Fruit fly (Drosophila melanogaster) whole organism, wandering third instar larva: Measurements from ENCODE around the gene Aplip1.

ENCODE experiments used
- Abd-B ChIP-seq: fragments of >200 bp; optimal IDR thresholded peaks from 2 replicates; lab custom pipeline; 2017; ENCODE audit warnings: missing biosample characterization, missing genetic modification characterization
- CG32264 ChIP-seq: fragments of 200-800 bp; sonication (Bioruptor generic); optimal IDR thresholded peaks from 2 replicates; lab custom pipeline; 2016; ENCODE audit warnings: missing biosample characterization, missing genetic modification characterization
- CG9705 ChIP-seq: fragments of 200-800 bp; sonication (Bioruptor generic); optimal IDR thresholded peaks from 2 replicates; lab custom pipeline; 2018; ENCODE audit warnings: missing biosample characterization, mild to moderate bottlenecking, missing genetic modification characterization
- CrebA ChIP-seq: fragments of 200-800 bp; sonication (Bioruptor generic); optimal IDR thresholded peaks from 2 replicates; lab custom pipeline; 2016; ENCODE audit warnings: missing biosample characterization, mild to moderate bottlenecking, missing genetic modification characterization, borderline replicate concordance
- Dfd ChIP-seq: fragments of >200 bp; optimal IDR thresholded peaks from 2 replicates; lab custom pipeline; 2017; ENCODE audit warnings: missing biosample characterization, missing genetic modification characterization
- GATAd ChIP-seq: sonication (Bioruptor generic); optimal IDR thresholded peaks from 2 replicates; lab custom pipeline; 2016; ENCODE audit warnings: missing biosample characterization, missing genetic modification characterization
- HLH106 ChIP-seq: fragments of 200-800 bp; optimal IDR thresholded peaks from 3 replicates; lab custom pipeline; 2019; ENCODE audit warnings: missing biosample characterization, mild to moderate bottlenecking, missing genetic modification characterization, moderate library complexity
- Hr78 ChIP-seq: fragments of >200 bp; optimal IDR thresholded peaks from 2 replicates; lab custom pipeline; 2017; ENCODE audit warnings: missing biosample characterization, missing genetic modification characterization
- Hr83 ChIP-seq: fragments of 200-300 bp; sonication (Bioruptor generic); optimal IDR thresholded peaks from 2 replicates; lab custom pipeline; 2016; ENCODE audit warnings: missing biosample characterization, mild to moderate bottlenecking, missing genetic modification characterization, moderate library complexity; ENCODE audit not compliant: poor library complexity, severe bottlenecking
- Jra ChIP-seq: sonication (Bioruptor generic); optimal IDR thresholded peaks from 2 replicates; lab custom pipeline; 2016; ENCODE audit warnings: missing biosample characterization, missing genetic modification characterization
- Mio ChIP-seq: sonication (Bioruptor generic); optimal IDR thresholded peaks from 2 replicates; lab custom pipeline; 2016; ENCODE audit warnings: missing biosample characterization, missing genetic modification characterization
- Myc ChIP-seq: fragments of >200 bp; optimal IDR thresholded peaks from 2 replicates; lab custom pipeline; 2017
- N ChIP-seq: fragments of >200 bp; optimal IDR thresholded peaks from 2 replicates; lab custom pipeline; 2018; ENCODE audit warnings: missing biosample characterization, missing external identifiers, missing genetic modification characterization
- OdsH ChIP-seq: fragments of 200-800 bp; sonication (Bioruptor generic); optimal IDR thresholded peaks from 2 replicates; lab custom pipeline; 2016; ENCODE audit warnings: missing biosample characterization, mild to moderate bottlenecking, missing genetic modification characterization
- Rel ChIP-seq, 2 experiments: fragments of 200-800 bp; sonication (Bioruptor generic) in 1 of 2; optimal IDR thresholded peaks; 2 replicates in 1 of 2; 3 replicates in 1 of 2; lab custom pipeline; 2016 to 2019; ENCODE audit warnings: mild to moderate bottlenecking in 2 of 2, missing biosample characterization in 2 of 2, missing genetic modification characterization in 2 of 2, moderate library complexity in 1 of 2
- Sp1 ChIP-seq: fragments of 200-800 bp; sonication (Bioruptor generic); optimal IDR thresholded peaks from 3 replicates; lab custom pipeline; 2019; ENCODE audit warnings: missing biosample characterization, mild to moderate bottlenecking, missing genetic modification characterization, moderate library complexity
- Vsx2 ChIP-seq: fragments of 200-300, 225-300 bp; sonication (Bioruptor generic); optimal IDR thresholded peaks from 2 replicates; lab custom pipeline; 2018; ENCODE audit warnings: missing biosample characterization, missing genetic modification characterization; ENCODE audit not compliant: partially characterized antibody
- br ChIP-seq: fragments of 200-800 bp; sonication (Bioruptor generic); optimal IDR thresholded peaks from 2 replicates; lab custom pipeline; 2016; ENCODE audit warnings: missing biosample characterization, missing genetic modification characterization
- brk ChIP-seq: fragments of 200-800 bp; sonication (Bioruptor generic); optimal IDR thresholded peaks from 2 replicates; lab custom pipeline; 2016; ENCODE audit warnings: missing biosample characterization, mild to moderate bottlenecking, missing genetic modification characterization
- dl ChIP-seq, 2 experiments: fragments of 175-275, 200-275 bp in 1 of 2; fragments of 200-275 bp in 1 of 2; sonication (Bioruptor generic); optimal IDR thresholded peaks; lab custom pipeline; 2018; ENCODE audit warnings: mild to moderate bottlenecking in 2 of 2, missing biosample characterization in 2 of 2, missing genetic modification characterization in 2 of 2, moderate library complexity in 2 of 2; ENCODE audit not compliant: partially characterized antibody in 2 of 2, insufficient read depth in 1 of 2
- dmrt93B ChIP-seq: fragments of 200-800 bp; sonication (Bioruptor generic); optimal IDR thresholded peaks from 2 replicates; lab custom pipeline; 2018; ENCODE audit warnings: missing biosample characterization, mild to moderate bottlenecking, missing genetic modification characterization
- ey ChIP-seq: fragments of 200-800 bp; sonication (Bioruptor generic); optimal IDR thresholded peaks from 2 replicates; lab custom pipeline; 2016; ENCODE audit warnings: missing biosample characterization, missing genetic modification characterization
- foxo ChIP-seq, 2 experiments: fragments of 200-800 bp; sonication (Bioruptor generic); optimal IDR thresholded peaks; 2 replicates in 1 of 2; 3 replicates in 1 of 2; lab custom pipeline; 2016 to 2017; ENCODE audit warnings: missing biosample characterization in 2 of 2, missing genetic modification characterization in 2 of 2
- fru ChIP-seq: fragments of 200-800 bp; sonication (Bioruptor generic); optimal IDR thresholded peaks from 3 replicates; lab custom pipeline; 2016; ENCODE audit warnings: missing biosample characterization, mild to moderate bottlenecking, missing genetic modification characterization
- h ChIP-seq: fragments of 200-800 bp; sonication (Bioruptor generic); optimal IDR thresholded peaks from 3 replicates; lab custom pipeline; 2016; ENCODE audit warnings: missing biosample characterization, mild to moderate bottlenecking, missing genetic modification characterization
- jim ChIP-seq: fragments of 175-275, 200-325 bp; sonication (Bioruptor generic); optimal IDR thresholded peaks from 2 replicates; lab custom pipeline; 2016; ENCODE audit warnings: missing biosample characterization, mild to moderate bottlenecking, missing genetic modification characterization
- lola ChIP-seq: fragments of >200 bp; optimal IDR thresholded peaks from 2 replicates; lab custom pipeline; 2017; ENCODE audit warnings: missing biosample characterization, missing genetic modification characterization
- pan ChIP-seq: fragments of >200 bp; optimal IDR thresholded peaks from 2 replicates; lab custom pipeline; 2017
- rgr ChIP-seq: fragments of 200-800 bp; sonication (Bioruptor generic); optimal IDR thresholded peaks from 3 replicates; lab custom pipeline; 2016; ENCODE audit warnings: missing biosample characterization, mild to moderate bottlenecking, missing genetic modification characterization
- sage ChIP-seq: fragments of 200-800 bp; sonication (Bioruptor generic); optimal IDR thresholded peaks from 2 replicates; lab custom pipeline; 2016; ENCODE audit warnings: missing biosample characterization, mild to moderate bottlenecking, missing genetic modification characterization
- sv ChIP-seq: fragments of 200-800 bp; sonication (Bioruptor generic); optimal IDR thresholded peaks from 3 replicates; lab custom pipeline; 2016; ENCODE audit warnings: missing biosample characterization, missing genetic modification characterization
- tai ChIP-seq: sonication (Bioruptor generic); optimal IDR thresholded peaks from 2 replicates; lab custom pipeline; 2016; ENCODE audit warnings: missing biosample characterization, missing genetic modification characterization
- usp ChIP-seq: fragments of >200 bp; optimal IDR thresholded peaks from 2 replicates; lab custom pipeline; 2017; ENCODE audit warnings: missing biosample characterization, missing genetic modification characterization
- woc ChIP-seq: sonication (Bioruptor generic); optimal IDR thresholded peaks from 2 replicates; lab custom pipeline; 2016; ENCODE audit warnings: missing biosample characterization, mild to moderate bottlenecking, missing genetic modification characterization

Gene Aplip1

DNA sequence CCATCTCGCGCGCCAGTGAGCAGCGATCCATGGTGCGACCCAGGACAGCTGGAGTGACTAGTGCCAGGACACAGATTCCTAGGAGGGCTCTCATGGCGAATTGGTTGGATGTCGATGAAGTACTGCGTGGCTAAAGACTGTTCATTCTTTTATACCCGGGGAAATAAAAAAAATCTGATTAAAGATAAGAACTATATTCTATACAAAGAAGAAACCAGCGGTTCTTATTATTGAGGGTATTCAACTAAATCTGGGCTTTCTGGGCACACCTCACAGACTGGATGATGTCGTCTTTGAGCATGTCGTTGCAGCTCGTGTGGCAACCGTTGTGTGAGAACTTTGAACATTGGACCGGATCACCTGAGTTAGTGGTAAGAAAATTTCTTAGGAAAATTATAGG, 915 bp upstream of the Aplip1 start, which contains the start of gene LysX:
LysX (minus strand) TSS at position 101 of the 400 bp plus-strand sequence.
- no peak for TF ChIP-seq br
- TF ChIP-seq sage (GFP tag; lab: Kevin White, UChicago) = no peak
- no peak for TF ChIP-seq Dfd (GFP tag; lab: Kevin White, UChicago)
- TF ChIP-seq Hr78 (GFP tag; lab: Kevin White, UChicago) = no peak

DNA sequence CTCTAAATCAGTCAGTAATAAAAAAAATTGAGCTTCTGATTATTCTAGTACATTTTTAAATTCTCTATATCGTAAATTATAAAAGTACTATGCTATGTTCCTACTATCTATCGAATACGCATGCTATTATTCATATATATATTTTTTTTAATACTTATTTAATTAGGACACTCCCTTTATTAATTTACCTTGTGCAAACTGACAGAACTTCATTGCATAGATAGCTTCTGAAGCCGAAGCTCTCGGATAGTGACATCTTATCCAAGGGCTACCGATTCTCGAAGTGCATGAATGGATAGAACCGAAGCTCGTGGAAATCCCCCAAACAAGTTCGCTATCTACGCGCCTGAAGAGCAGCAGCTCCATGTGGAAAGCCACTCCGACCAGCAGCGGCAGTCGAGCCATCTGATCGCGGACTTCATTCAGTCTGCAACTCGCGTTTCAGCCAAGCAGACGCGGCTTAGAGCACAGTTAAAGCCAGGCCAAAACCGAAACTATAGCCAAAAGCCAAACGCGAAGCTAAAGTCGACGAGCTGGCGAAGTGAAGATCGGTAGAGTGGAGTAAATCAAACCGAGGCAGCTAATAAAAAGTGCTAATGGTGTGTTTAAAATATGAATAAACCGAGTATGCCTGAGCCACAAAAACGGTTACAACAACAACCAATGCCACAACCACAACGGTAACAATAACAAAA, 4.4 kb downstream of the Aplip1 start, which contains the start of gene mwh:
mwh (plus strand) TSS at position 430 of the 695 bp plus-strand sequence.
- TF ChIP-seq Vsx2 (no peak), fru (no peak), Abd-B (no peak), dmrt93B (GFP tag; lab: Kevin White, UChicago) (no peak), OdsH (no peak), GATAd (GFP tag; lab: Kevin White, UChicago) (no peak), woc (GFP tag; lab: Kevin White, UChicago) (no peak), Sp1 (GFP tag; lab: Kevin White, UChicago) (no peak)

DNA sequence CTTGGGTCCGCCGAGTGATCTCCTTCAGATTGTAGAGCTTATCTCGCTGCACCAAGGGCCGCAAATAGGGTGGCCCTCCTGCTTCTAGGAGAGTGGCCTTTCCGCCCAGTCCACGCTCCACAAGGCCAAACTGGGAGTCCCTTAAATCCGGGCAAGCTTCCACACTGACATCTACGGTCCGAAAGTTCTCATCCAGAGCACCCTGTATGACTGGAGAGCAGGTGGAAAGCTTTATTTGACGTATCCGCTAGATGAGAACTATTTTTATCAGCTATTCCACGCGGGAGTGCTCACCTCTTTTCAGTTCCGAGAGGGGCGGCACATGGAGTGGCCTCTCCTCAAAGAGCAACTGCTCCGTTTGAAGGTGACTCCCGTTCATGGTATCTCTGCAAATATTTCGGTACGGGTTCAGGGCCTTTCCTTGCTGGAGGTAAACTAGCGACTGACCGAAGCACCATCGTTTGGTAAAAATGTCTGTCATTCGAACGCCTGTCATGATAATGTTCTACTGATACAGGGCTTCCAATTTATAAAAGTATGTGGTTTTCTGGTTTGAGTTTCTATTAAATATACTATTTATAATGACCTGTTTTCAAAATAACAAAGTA, 6.6 kb downstream of the Aplip1 start, which contains the start of gene meep:
meep (minus strand) TSS at position 449 of the 608 bp plus-strand sequence.
- TF ChIP-seq CG9705 = no peak
- TF ChIP-seq Vsx2 = no peak
- no peak for TF ChIP-seq foxo (GFP tag; optimal IDR thresholded peaks at IDR 0.05; lab: Kevin White, UChicago)
- no peak for TF ChIP-seq pan (lab: Kevin White, UChicago)
- no peak for TF ChIP-seq Dfd (GFP tag; lab: Kevin White, UChicago)
- no peak for TF ChIP-seq dl (GFP tag; optimal IDR thresholded peaks at IDR 0.05; lab: Kevin White, UChicago; ENCODE audit: insufficient read depth in 1 of 2, partially characterized antibody in 2 of 2)
- no peak for TF ChIP-seq Hr83 (GFP tag; lab: Kevin White, UChicago)
- TF ChIP-seq tai (GFP tag; lab: Kevin White, UChicago) = no peak
- TF ChIP-seq br = no peak
- no peak for TF ChIP-seq HLH106 (tag; lab: Kevin White, UChicago)
- no peak for TF ChIP-seq brk (GFP tag; lab: Kevin White, UChicago)
- no peak for TF ChIP-seq sv (GFP tag; lab: Kevin White, UChicago)
- no peak for TF ChIP-seq Mio (GFP tag; lab: Kevin White, UChicago)
- no peak for TF ChIP-seq fru
- TF ChIP-seq rgr (GFP tag; lab: Kevin White, UChicago) = no peak
- TF ChIP-seq Myc (lab: Kevin White, UChicago) = no peak
- no peak for TF ChIP-seq woc (GFP tag; lab: Kevin White, UChicago)
- no peak for TF ChIP-seq N (GFP tag; lab: Kevin White, UChicago)
- no peak for TF ChIP-seq CrebA

DNA sequence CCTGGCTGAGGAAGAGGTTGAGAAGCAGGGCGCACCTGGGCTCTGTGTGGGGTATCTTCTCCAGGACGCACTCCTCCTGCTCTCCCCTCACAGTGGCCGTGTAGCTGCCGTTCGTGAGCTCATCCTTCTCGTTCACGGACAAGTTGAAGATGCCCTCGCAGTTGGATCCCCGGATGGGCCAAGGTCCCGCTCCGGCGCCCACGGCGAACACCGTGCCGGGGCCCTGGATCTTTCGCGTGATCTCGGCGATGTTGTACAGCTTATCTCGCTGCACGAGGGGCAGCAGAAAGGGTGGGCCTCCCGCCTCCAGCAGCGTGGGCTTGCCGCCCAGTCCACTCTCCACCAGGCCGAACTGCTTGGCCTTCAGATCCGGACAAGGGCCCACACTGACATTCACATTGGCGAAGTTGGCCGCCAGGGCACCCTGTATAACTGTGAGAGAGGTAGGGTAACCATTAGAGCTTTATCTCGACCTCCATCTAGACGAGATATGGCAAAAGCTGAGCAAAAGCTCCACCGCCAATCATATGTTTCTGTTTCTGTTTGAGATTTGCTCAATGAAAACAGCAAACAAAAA, 7.8 kb downstream of the Aplip1 start:
- TF ChIP-seq Dfd (GFP tag; lab: Kevin White, UChicago) (peak; percentile 97), pan (lab: Kevin White, UChicago) (no peak)
- TF ChIP-seq, all 38 proteins: peak for 1

DNA sequence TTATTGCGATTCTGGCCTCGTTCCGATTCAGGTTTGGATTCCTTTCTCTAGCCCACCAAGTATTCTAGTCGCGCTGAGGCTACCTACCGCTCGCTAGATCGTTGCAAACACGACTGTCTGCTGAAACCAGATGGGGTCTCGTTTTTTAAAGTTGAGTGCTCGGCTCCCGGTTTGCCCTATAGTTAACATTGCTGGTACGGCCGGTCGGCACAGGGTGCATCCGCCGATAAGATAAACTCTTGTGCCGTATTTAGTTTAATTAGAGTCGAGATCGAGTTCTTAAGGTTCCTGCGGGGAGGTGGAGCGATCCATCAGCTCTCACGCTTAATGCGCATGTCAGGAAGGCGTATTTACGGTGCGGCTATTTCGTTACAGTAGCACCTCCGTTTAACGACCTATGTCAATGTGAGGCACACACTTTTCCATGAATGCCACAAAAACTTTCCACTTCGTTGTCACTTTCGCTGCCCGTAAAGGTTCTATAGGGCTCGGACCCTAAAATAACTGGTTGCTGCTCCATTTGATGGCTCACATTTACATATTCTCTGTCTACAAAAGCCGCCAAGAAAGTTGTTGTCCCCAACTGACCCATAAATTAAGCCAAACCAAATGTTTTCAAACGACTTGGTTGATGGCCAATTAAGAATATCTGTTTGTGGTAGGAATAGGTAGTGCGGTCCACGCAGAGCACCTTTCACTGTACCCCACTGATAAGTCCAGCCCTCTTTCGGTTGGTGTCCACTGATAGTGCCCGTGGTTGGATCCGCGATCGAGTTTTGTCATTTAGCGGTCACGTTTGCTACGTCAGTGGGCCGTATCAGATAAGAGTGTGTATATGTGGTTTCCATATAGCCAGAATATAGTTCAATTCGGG, 8.8 kb downstream of the Aplip1 start, which contains the start of gene CG9119:
CG9119 (minus strand) TSS at position 122 of the 874 bp plus-strand sequence.
- no peak for TF ChIP-seq GATAd (GFP tag; lab: Kevin White, UChicago)
- no peak for TF ChIP-seq Vsx2
- TF ChIP-seq sv (GFP tag; lab: Kevin White, UChicago) = peak; percentile 40
- peak in 1 of 2 experiments; percentile 61 for TF ChIP-seq foxo (GFP tag; optimal IDR thresholded peaks at IDR 0.05; lab: Kevin White, UChicago)
- peak; percentile 46 for TF ChIP-seq OdsH
- TF ChIP-seq Dfd (GFP tag; lab: Kevin White, UChicago) = no peak
- no peak for TF ChIP-seq lola (GFP tag; lab: Kevin White, UChicago)
- TF ChIP-seq CrebA = no peak
- peak; percentile 59 for TF ChIP-seq ey (GFP tag; lab: Kevin White, UChicago)
- peak; percentile 24 for TF ChIP-seq HLH106 (tag; lab: Kevin White, UChicago)
- no peak for TF ChIP-seq Rel (GFP tag; optimal IDR thresholded peaks at IDR 0.05; lab: Kevin White, UChicago)
- no peak for TF ChIP-seq Rel (tag; optimal IDR thresholded peaks at IDR 0.05; lab: Kevin White, UChicago)
- TF ChIP-seq Hr78 (GFP tag; lab: Kevin White, UChicago) = no peak
- TF ChIP-seq rgr (GFP tag; lab: Kevin White, UChicago) = peak; percentile 27
- TF ChIP-seq Sp1 (GFP tag; lab: Kevin White, UChicago) = peak; percentile 28
- no peak for TF ChIP-seq dl (GFP tag; optimal IDR thresholded peaks at IDR 0.05; lab: Kevin White, UChicago; ENCODE audit: insufficient read depth in 1 of 2, partially characterized antibody in 2 of 2)
- TF ChIP-seq brk (GFP tag; lab: Kevin White, UChicago) = no peak
- TF ChIP-seq tai (GFP tag; lab: Kevin White, UChicago) = no peak
- TF ChIP-seq fru = peak; percentile 72
- TF ChIP-seq usp = no peak
- TF ChIP-seq Abd-B = no peak
- peak; percentile 59 for TF ChIP-seq h
- TF ChIP-seq Hr83 (GFP tag; lab: Kevin White, UChicago) = no peak
- no peak for TF ChIP-seq jim (GFP tag; lab: Kevin White, UChicago)
- TF ChIP-seq CG9705 = no peak
- TF ChIP-seq Jra (GFP tag; lab: Kevin White, UChicago) = no peak
- no peak for TF ChIP-seq CG32264 (GFP tag; lab: Kevin White, UChicago)
